Worm (Caenorhabditis elegans) whole organism, late embryonic: ENCODE results near the gene K04C2.7.
A peak's percentile ranks its signal among the peaks of the same experiment; 100 is the strongest.

Source experiments
- F13H6.1 ChIP-seq: sonication (generic microtip); optimal IDR thresholded peaks from 2 replicates; lab custom pipeline; 2016; ENCODE audit warnings: missing genetic modification characterization, missing compliant biosample characterization
- ceh-14 ChIP-seq: sonication (generic microtip); optimal IDR thresholded peaks from 2 replicates; lab custom pipeline; 2016; ENCODE audit warnings: missing genotype, missing genetic modification characterization, missing compliant biosample characterization
- ceh-19 ChIP-seq: fragments of 200-800 bp; sonication (Bioruptor generic); optimal IDR thresholded peaks from 2 replicates; lab custom pipeline; 2018; ENCODE audit warnings: mild to moderate bottlenecking, missing genetic modification characterization, missing compliant biosample characterization
- ceh-2 ChIP-seq: sonication (generic microtip); optimal IDR thresholded peaks from 2 replicates; lab custom pipeline; 2016; ENCODE audit warnings: missing genotype, missing genetic modification characterization, missing compliant biosample characterization
- ceh-22 ChIP-seq: sonication (generic microtip); optimal IDR thresholded peaks from 2 replicates; lab custom pipeline; 2017; ENCODE audit warnings: missing biosample characterization, missing genetic modification characterization
- ceh-30 ChIP-seq: fragments of 150-350 bp; optimal IDR thresholded peaks from 2 replicates; lab custom pipeline; 2014; ENCODE audit warnings: missing biosample characterization, missing genetic modification characterization
- ceh-34 ChIP-seq: sonication (generic microtip); optimal IDR thresholded peaks from 2 replicates; lab custom pipeline; 2016; ENCODE audit warnings: mild to moderate bottlenecking, missing genetic modification characterization, missing compliant biosample characterization
- ceh-6 ChIP-seq: fragments of 200-800 bp; sonication (Bioruptor generic); optimal IDR thresholded peaks from 2 replicates; lab custom pipeline; 2018; ENCODE audit warnings: mild to moderate bottlenecking, missing genetic modification characterization, missing compliant biosample characterization
- che-1 ChIP-seq: sonication (generic microtip); optimal IDR thresholded peaks from 2 replicates; lab custom pipeline; 2016; ENCODE audit warnings: mild to moderate bottlenecking, missing genetic modification characterization, missing compliant biosample characterization
- dmd-4 ChIP-seq: sonication (generic microtip); optimal IDR thresholded peaks from 2 replicates; lab custom pipeline; 2016; ENCODE audit warnings: borderline replicate concordance, missing genetic modification characterization, missing compliant biosample characterization
- elt-2 ChIP-seq: sonication (generic microtip); optimal IDR thresholded peaks from 2 replicates; lab custom pipeline; 2016; ENCODE audit warnings: missing genetic modification reagents, missing genetic modification characterization, missing compliant biosample characterization
- eyg-1 ChIP-seq: sonication (generic microtip); optimal IDR thresholded peaks from 2 replicates; lab custom pipeline; 2016; ENCODE audit warnings: missing genotype, missing genetic modification characterization, missing compliant biosample characterization
- fax-1 ChIP-seq: sonication (generic microtip); optimal IDR thresholded peaks from 2 replicates; lab custom pipeline; 2016; ENCODE audit warnings: missing genotype, missing genetic modification characterization, missing compliant biosample characterization
- gmeb-2 ChIP-seq: sonication (generic microtip); optimal IDR thresholded peaks from 2 replicates; lab custom pipeline; 2016; ENCODE audit warnings: missing genetic modification characterization, inconsistent platforms, missing compliant biosample characterization
- hlh-30 ChIP-seq: sonication (generic microtip); optimal IDR thresholded peaks from 2 replicates; lab custom pipeline; 2017; ENCODE audit warnings: antibody characterized with exemption, missing genetic modification characterization, missing compliant biosample characterization; ENCODE audit not compliant: insufficient read depth
- hlh-6 ChIP-seq: sonication (generic microtip); optimal IDR thresholded peaks from 2 replicates; lab custom pipeline; 2016; ENCODE audit warnings: missing genotype, missing genetic modification characterization, missing compliant biosample characterization
- lin-11 ChIP-seq: fragments of 200-800 bp; sonication (Bioruptor generic); optimal IDR thresholded peaks from 2 replicates; lab custom pipeline; 2018; ENCODE audit warnings: mild to moderate bottlenecking, missing genetic modification characterization, missing compliant biosample characterization
- mec-3 ChIP-seq: sonication (generic microtip); optimal IDR thresholded peaks from 2 replicates; lab custom pipeline; 2016; ENCODE audit warnings: borderline replicate concordance, missing genetic modification characterization, missing compliant biosample characterization
- nfya-1 ChIP-seq: sonication (generic microtip); optimal IDR thresholded peaks from 2 replicates; lab custom pipeline; 2017; ENCODE audit warnings: missing genetic modification characterization, mild to moderate bottlenecking, missing compliant biosample characterization, antibody characterized with exemption, moderate library complexity
- nhr-11 ChIP-seq: fragments of 150-350 bp; optimal IDR thresholded peaks from 2 replicates; lab custom pipeline; 2014; ENCODE audit warnings: missing biosample characterization, missing genetic modification characterization
- npax-4 ChIP-seq: sonication (generic microtip); optimal IDR thresholded peaks from 2 replicates; lab custom pipeline; 2016; ENCODE audit warnings: missing genetic modification characterization, missing compliant biosample characterization
- odd-2 ChIP-seq: sonication (generic microtip); optimal IDR thresholded peaks from 2 replicates; lab custom pipeline; 2017; ENCODE audit warnings: antibody characterized with exemption, mild to moderate bottlenecking, missing genetic modification characterization, missing compliant biosample characterization
- pat-9 ChIP-seq: fragments of 200-800 bp; sonication (Bioruptor generic); optimal IDR thresholded peaks from 2 replicates; lab custom pipeline; 2018; ENCODE audit warnings: mild to moderate bottlenecking, missing genetic modification characterization, moderate library complexity, missing compliant biosample characterization
- pax-1 ChIP-seq: fragments of 150-350 bp; optimal IDR thresholded peaks from 2 replicates; lab custom pipeline; 2014; ENCODE audit warnings: missing biosample characterization, missing genetic modification characterization
- pha-4 ChIP-seq: fragments of 150-350 bp; optimal IDR thresholded peaks from 2 replicates; lab custom pipeline; 2018; ENCODE audit warnings: missing biosample characterization, missing genetic modification reagents, missing genetic modification characterization
- pqm-1 ChIP-seq: sonication (generic microtip); optimal IDR thresholded peaks from 2 replicates; lab custom pipeline; 2016; ENCODE audit warnings: missing genetic modification characterization, missing compliant biosample characterization
- ref-2 ChIP-seq: sonication (generic microtip); optimal IDR thresholded peaks from 2 replicates; lab custom pipeline; 2016; ENCODE audit warnings: missing genetic modification characterization, missing compliant biosample characterization
- rnt-1 ChIP-seq: sonication (generic microtip); optimal IDR thresholded peaks from 2 replicates; lab custom pipeline; 2016; ENCODE audit warnings: missing genetic modification characterization, missing compliant biosample characterization
- sox-4 ChIP-seq: sonication (generic microtip); optimal IDR thresholded peaks from 2 replicates; lab custom pipeline; 2017; ENCODE audit warnings: mild to moderate bottlenecking, missing genetic modification characterization, inconsistent platforms, missing compliant biosample characterization
- syd-9 ChIP-seq: sonication (generic microtip); optimal IDR thresholded peaks from 2 replicates; lab custom pipeline; 2016; ENCODE audit warnings: mild to moderate bottlenecking, missing genetic modification characterization, moderate library complexity, missing compliant biosample characterization
- tbx-7 ChIP-seq: sonication (generic microtip); optimal IDR thresholded peaks from 2 replicates; lab custom pipeline; 2016; ENCODE audit warnings: missing genotype, missing genetic modification characterization, missing compliant biosample characterization
- unc-3 ChIP-seq, 2 experiments: fragments of 200-800 bp in 1 of 2; sonication (Bioruptor generic) in 1 of 2; sonication (generic microtip) in 1 of 2; conservative IDR thresholded peaks in 1 of 2; optimal IDR thresholded peaks in 1 of 2; 2 replicates each; pipeline versions ENCODE4 v1.3.6 to Lab custom; 2016 to 2022; ENCODE audit warnings: missing compliant biosample characterization in 2 of 2, missing genetic modification characterization in 2 of 2, missing genetic modification reagents in 1 of 2
- unc-55 ChIP-seq: sonication (generic microtip); optimal IDR thresholded peaks from 2 replicates; lab custom pipeline; 2017; ENCODE audit warnings: missing biosample characterization, missing genetic modification reagents, missing genetic modification characterization
- unc-86 ChIP-seq: sonication (generic microtip); optimal IDR thresholded peaks from 2 replicates; lab custom pipeline; 2016; ENCODE audit warnings: missing genetic modification characterization, missing compliant biosample characterization
- zip-5 ChIP-seq: sonication (generic microtip); optimal IDR thresholded peaks from 2 replicates; lab custom pipeline; 2016; ENCODE audit warnings: missing genetic modification characterization, missing compliant biosample characterization
- ztf-16 ChIP-seq: sonication (generic microtip); optimal IDR thresholded peaks from 2 replicates; lab custom pipeline; 2017; ENCODE audit warnings: missing genetic modification characterization, missing compliant biosample characterization

K04C2.7 gene

DNA sequence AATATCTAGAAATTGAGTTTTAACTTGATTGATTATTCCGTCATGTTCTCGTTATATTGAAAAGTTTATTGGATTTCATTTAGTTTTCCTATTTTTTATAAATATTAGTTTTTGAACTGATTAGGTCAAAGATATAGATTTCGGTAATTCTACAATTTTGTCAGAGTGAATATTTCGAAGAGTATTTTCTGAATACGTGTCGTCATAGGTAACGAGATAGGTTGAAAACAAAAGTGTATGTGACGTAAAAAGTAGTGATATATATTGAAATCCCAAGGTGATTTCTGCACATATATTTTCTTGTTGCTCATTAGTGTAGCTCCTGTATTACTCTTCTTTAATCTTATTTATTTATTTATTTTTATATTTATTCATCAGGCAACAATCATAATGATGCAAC is at the start of gene K04C2.7:
Gene K04C2.7 (plus strand): TSS at position 301 of the 400 bp plus-strand sequence.
- TF ChIP-seq hlh-30 (tag; lab: Kevin White, UChicago), result no peak
- TF ChIP-seq pax-1 (tag; lab: Kevin White, UChicago), result no peak
- no peak for TF ChIP-seq unc-3 (GFP tag; conservative IDR thresholded peaks at IDR 0.05; lab: Robert Waterston, UW)
- no peak for TF ChIP-seq unc-3 (tag; optimal IDR thresholded peaks at IDR 0.05; lab: Kevin White, UChicago)
- TF ChIP-seq ztf-16 (tag; lab: Kevin White, UChicago), result no peak
- no peak for TF ChIP-seq sox-4 (tag; lab: Kevin White, UChicago)
- TF ChIP-seq ceh-22, result no peak
- TF ChIP-seq hlh-6, result no peak
- TF ChIP-seq ceh-2, result no peak
- no peak for TF ChIP-seq unc-86 (tag; lab: Kevin White, UChicago)
- no peak for TF ChIP-seq nfya-1 (tag; lab: Kevin White, UChicago)
- no peak for TF ChIP-seq pat-9 (tag; lab: Kevin White, UChicago)
- TF ChIP-seq zip-5 (tag; lab: Kevin White, UChicago), result no peak
- TF ChIP-seq fax-1 (tag; lab: Kevin White, UChicago), result no peak

DNA sequence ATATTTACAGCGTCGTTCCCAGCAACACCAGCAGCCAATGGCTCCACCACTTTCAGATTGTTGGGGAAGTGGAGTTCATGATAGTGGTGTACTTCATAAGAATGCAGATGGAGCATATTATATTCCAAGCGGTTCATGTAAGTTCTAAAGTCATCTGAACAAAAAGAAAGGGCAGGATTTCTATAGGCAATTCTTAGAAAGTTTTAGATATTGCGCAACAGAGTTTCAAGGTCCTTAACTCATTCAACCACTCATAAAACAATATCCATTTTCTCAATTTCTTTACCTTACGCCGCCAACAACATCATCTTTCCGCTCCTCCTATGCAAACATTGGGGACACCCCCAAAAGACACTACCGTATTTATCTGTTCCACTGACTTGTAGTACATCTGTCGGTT is 49.6 kb upstream of the K04C2.7 start:
- TF ChIP-seq ceh-34 (tag; lab: Kevin White, UChicago), result peak; percentile 7
- TF ChIP-seq ztf-16 (tag; lab: Kevin White, UChicago), result no peak

DNA sequence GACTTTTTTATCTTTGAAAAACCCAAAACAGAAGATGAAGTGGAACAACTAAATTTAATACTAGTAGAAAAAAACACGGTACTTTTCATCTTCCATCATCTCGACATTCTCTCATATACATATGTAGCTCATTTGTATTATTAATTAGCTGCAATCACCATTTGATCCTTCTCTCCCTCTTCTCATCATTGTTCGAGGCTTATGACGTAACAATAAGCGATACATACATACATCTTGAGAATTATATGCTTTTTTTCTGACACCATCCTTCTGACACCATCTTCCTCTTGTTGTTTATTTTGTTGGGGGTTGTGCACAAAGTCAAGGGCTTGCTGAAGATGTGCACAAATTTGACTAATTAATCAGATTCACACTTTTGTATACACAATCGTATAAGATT is 43.6 kb upstream of the K04C2.7 start:
- no peak for TF ChIP-seq che-1 (tag; lab: Kevin White, UChicago)
- TF ChIP-seq pqm-1 (tag; lab: Kevin White, UChicago), result no peak
- no peak for TF ChIP-seq pat-9 (tag; lab: Kevin White, UChicago)
- TF ChIP-seq ceh-6, result no peak
- no peak for TF ChIP-seq tbx-7
- TF ChIP-seq rnt-1 (tag; lab: Kevin White, UChicago), result no peak
- no peak for TF ChIP-seq syd-9 (tag; lab: Kevin White, UChicago)
- TF ChIP-seq ceh-30, result no peak
- no peak for TF ChIP-seq F13H6.1
- TF ChIP-seq zip-5 (tag; lab: Kevin White, UChicago), result no peak
- TF ChIP-seq pha-4 (tag; lab: Kevin White, UChicago), result no peak
- TF ChIP-seq ref-2 (tag; lab: Kevin White, UChicago), result no peak
- no peak for TF ChIP-seq nhr-11 (tag; lab: Kevin White, UChicago)

DNA sequence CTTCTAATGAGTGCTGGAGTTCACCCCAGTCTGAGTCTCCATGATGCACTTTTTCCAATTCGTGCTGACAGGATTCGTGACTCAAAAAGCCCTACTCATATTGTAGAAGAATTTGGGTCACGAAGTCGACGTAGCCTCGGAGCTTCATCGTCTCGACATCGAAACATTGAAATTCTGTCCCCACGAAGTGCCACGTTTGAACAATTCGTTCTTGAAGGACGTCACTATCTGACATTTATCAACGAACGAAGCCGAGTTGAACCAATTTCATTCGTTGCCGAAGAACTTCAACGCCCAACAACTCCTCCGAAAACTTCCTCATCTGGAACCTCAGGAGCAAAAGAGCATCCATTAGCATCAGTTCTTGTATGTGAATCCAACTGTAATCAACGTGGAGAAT is 41.8 kb upstream of the K04C2.7 start:
- TF ChIP-seq unc-55 (no peak), elt-2 (no peak), odd-2 (tag; lab: Kevin White, UChicago) (no peak), dmd-4 (tag; lab: Kevin White, UChicago) (no peak), ceh-14 (tag; lab: Kevin White, UChicago) (no peak), rnt-1 (tag; lab: Kevin White, UChicago) (no peak), npax-4 (tag; lab: Kevin White, UChicago) (no peak), ceh-19 (GFP tag; lab: Kevin White, UChicago) (no peak), eyg-1 (tag; lab: Kevin White, UChicago) (no peak), nfya-1 (tag; lab: Kevin White, UChicago) (no peak), mec-3 (tag; lab: Kevin White, UChicago) (no peak), unc-3 (GFP tag; conservative IDR thresholded peaks at IDR 0.05; lab: Robert Waterston, UW) (no peak), unc-3 (tag; optimal IDR thresholded peaks at IDR 0.05; lab: Kevin White, UChicago) (no peak), gmeb-2 (tag; lab: Kevin White, UChicago) (no peak), lin-11 (no peak)
